Worm (Caenorhabditis elegans) whole organism, L4 larva: Measurements from ENCODE around the gene F56A4.3.
"Not testable (repeated sequence)": the region's sequence is repeated elsewhere in the genome, so short reads cannot be mapped to it uniquely, and the experiment has no call there.

Experiments used
- ama-1 ChIP-seq: fragments of 150-350 bp; optimal IDR thresholded peaks from 2 replicates; lab custom pipeline; 2014; ENCODE audit warnings: inconsistent platforms, mixed read lengths
- daf-12 ChIP-seq: fragments of 150-350 bp; optimal IDR thresholded peaks from 2 replicates; lab custom pipeline; 2014; ENCODE audit warnings: missing biosample characterization, missing genetic modification reagents, missing genetic modification characterization
- egl-43 ChIP-seq: fragments of 200-800 bp; sonication (Bioruptor generic); IDR thresholded peaks from 2 replicates; pipeline ENCODE4 v1.3.6; 2022; ENCODE audit warnings: missing genetic modification reagents, missing genetic modification characterization, missing compliant biosample characterization
- fkh-10 ChIP-seq: fragments of 150-350 bp; optimal IDR thresholded peaks from 2 replicates; lab custom pipeline; 2014; ENCODE audit warnings: missing biosample characterization, missing genetic modification reagents, missing genetic modification characterization
- nhr-111 ChIP-seq: fragments of 200-800 bp; sonication (Bioruptor generic); optimal IDR thresholded peaks from 2 replicates; lab custom pipeline; 2018; ENCODE audit warnings: mild to moderate bottlenecking, missing genetic modification characterization, missing compliant biosample characterization

DNA sequence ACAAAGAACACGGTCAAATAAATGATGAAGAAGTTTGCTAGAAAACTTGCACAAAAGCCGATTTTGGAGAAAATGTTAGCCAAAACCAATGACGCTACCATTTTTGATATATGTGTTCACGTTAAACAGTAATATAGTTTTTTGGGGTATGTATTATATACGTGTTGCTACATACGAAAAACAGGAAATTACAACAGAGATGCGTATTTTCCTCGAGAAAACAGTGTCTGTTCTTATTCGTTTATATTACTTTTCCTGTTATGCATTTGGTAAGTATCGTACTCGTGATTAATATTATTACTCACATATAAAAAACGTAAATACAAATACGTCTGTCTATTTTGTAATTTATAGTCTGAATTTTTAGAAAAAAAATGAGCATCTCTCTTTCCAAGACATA, 46.0 kb upstream of the F56A4.3 start, which contains the start of gene str-265:
- not testable (repeated sequence) for TF ChIP-seq ama-1 (lab: Kevin White, UChicago); egl-43; fkh-10 (GFP tag; lab: Kevin White, UChicago); daf-12 (tag; lab: Kevin White, UChicago); nhr-111
